Fruit fly (Drosophila melanogaster) whole organism, embryonic: ENCODE results near the gene alpha-PheRS.

Source experiments
- CG6254 ChIP-seq: fragments of 200-800 bp; sonication (Bioruptor generic); optimal IDR thresholded peaks from 3 replicates; lab custom pipeline; 2017; ENCODE audit warnings: mild to moderate bottlenecking, missing biosample characterization, missing genetic modification reagents, missing genetic modification characterization
- Ets65A ChIP-seq: fragments of 200-800 bp; sonication (Bioruptor generic); peaks from one replicate; lab custom pipeline; 2016; ENCODE audit warnings: missing biosample characterization, missing genetic modification characterization
- Pdp1 ChIP-seq, 2 experiments: fragments of 200-800 bp; sonication (Bioruptor generic); optimal IDR thresholded peaks; 3 replicates each; lab custom pipeline; 2016; ENCODE audit warnings: missing biosample characterization in 2 of 2, missing genetic modification characterization in 2 of 2, mild to moderate bottlenecking in 1 of 2, moderate library complexity in 1 of 2
- vnd ChIP-seq: fragments of 200-800 bp; sonication (Bioruptor generic); IDR thresholded peaks from 3 replicates; pipeline ENCODE4 v1.3.6; 2022; ENCODE audit warnings: missing biosample characterization, missing genetic modification characterization; ENCODE audit not compliant: partially characterized antibody

Gene alpha-PheRS

dm6 chrX:8100026-8100825, 45.2 kb downstream of the alpha-PheRS start (continued):
- peak; percentile 59 for TF ChIP-seq Pdp1 (GFP tag; optimal IDR thresholded peaks at IDR 0.05; lab: Kevin White, UChicago)
- peak; percentile 64 for TF ChIP-seq CG6254 (GFP tag; lab: Kevin White, UChicago)
- no peak for TF ChIP-seq vnd (GFP tag; lab: Robert Waterston, UW)
- peak; percentile 92 for TF ChIP-seq Ets65A (GFP tag; lab: Kevin White, UChicago)
